Fruit fly (Drosophila melanogaster): ENCODE data around the gene AdamTS-B.
A peak's percentile ranks its signal among the peaks of the same experiment; 100 is the strongest.

AdamTS-B gene

DNA sequence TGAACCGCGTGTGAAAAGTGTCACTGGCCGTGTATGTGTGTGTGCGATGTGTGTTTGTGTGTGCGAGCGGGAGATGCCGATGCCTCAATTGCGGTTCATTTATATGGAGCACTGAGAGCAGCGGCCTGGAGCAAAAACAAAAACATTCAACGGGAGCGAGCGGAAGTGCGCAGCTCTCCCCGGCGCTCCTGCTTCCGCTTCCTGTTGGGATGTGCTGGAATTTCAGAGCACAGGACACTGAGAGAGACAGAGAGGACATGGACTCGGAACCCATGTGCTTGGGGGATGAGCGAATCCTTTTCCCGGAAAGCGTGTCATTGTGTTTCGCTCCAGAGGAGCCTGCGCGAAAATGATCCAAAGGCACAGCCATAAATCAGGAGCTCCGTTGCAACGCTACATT, 34.1 kb upstream of the AdamTS-B start (continued):
- TF ChIP-seq so (GFP tag; IDR thresholded peaks at IDR 0.05) (0 out of 3 replicates have a peak, but pooled peaks have one; percentile 13), eyg (GFP tag; optimal IDR thresholded peaks at IDR 0.05) (no peak), CG15269 (tag; optimal IDR thresholded peaks at IDR 0.05) (peak; percentile 32), Sin3A (optimal IDR thresholded peaks at IDR 0.05) (no peak), croc (GFP tag; conservative IDR thresholded peaks at IDR 0.05) (no peak), pita (GFP tag; optimal IDR thresholded peaks at IDR 0.05) (no peak), HLH3B (GFP tag; IDR thresholded peaks at IDR 0.05) (no peak), CG10543 (GFP tag; optimal IDR thresholded peaks at IDR 0.05) (peak; percentile 67), sc (optimal IDR thresholded peaks at IDR 0.05) (no peak), sc (GFP tag; optimal IDR thresholded peaks at IDR 0.05) (no peak), hb (GFP tag; IDR thresholded peaks at IDR 0.05; ENCODE audit: partially characterized antibody) (no peak), Asciz (GFP tag; optimal IDR thresholded peaks at IDR 0.05) (no peak), Dref (GFP tag; IDR thresholded peaks at IDR 0.05) (no peak), B-H2 (GFP tag; optimal IDR thresholded peaks at IDR 0.05) (peak; percentile 28), Bteb2 (GFP tag; optimal IDR thresholded peaks at IDR 0.05) (no peak), kah (GFP tag; optimal IDR thresholded peaks at IDR 0.05) (no peak), slp2 (GFP tag; optimal IDR thresholded peaks at IDR 0.05) (no peak), ranshi (GFP tag; IDR thresholded peaks at IDR 0.05) (no peak), ind (GFP tag; optimal IDR thresholded peaks at IDR 0.05) (no peak), CG6813 (GFP tag; optimal IDR thresholded peaks at IDR 0.05) (peak; percentile 69), CG4404 (GFP tag; IDR thresholded peaks at IDR 0.05) (no peak), Hr3 (GFP tag; optimal IDR thresholded peaks at IDR 0.05) (no peak), CG1233 (GFP tag; optimal IDR thresholded peaks at IDR 0.05) (peak; percentile 22), jumu (GFP tag; optimal IDR thresholded peaks at IDR 0.05) (no peak), crp (GFP tag; optimal IDR thresholded peaks at IDR 0.05) (no peak), Jarid2 (GFP tag; optimal IDR thresholded peaks at IDR 0.05) (no peak), ERR (GFP tag; optimal IDR thresholded peaks at IDR 0.05) (no peak), CG11695 (GFP tag; IDR thresholded peaks at IDR 0.05) (no peak), CG6689 (GFP tag; IDR thresholded peaks at IDR 0.05) (no peak), Gug (GFP tag; IDR thresholded peaks at IDR 0.05) (no peak), sens (GFP tag) (no peak), trem (tag; optimal IDR thresholded peaks at IDR 0.05) (no peak), ham (GFP tag; IDR thresholded peaks at IDR 0.05) (no peak), Mad (GFP tag; optimal IDR thresholded peaks at IDR 0.05) (no peak), CG8924 (tag; optimal IDR thresholded peaks at IDR 0.05) (no peak), CG18619 (GFP tag; optimal IDR thresholded peaks at IDR 0.05) (no peak), CG10979 (tag; optimal IDR thresholded peaks at IDR 0.05) (no peak), Kr (GFP tag; optimal IDR thresholded peaks at IDR 0.05) (no peak), sob (GFP tag; IDR thresholded peaks at IDR 0.05) (no peak), bbx (GFP tag; IDR thresholded peaks at IDR 0.05; ENCODE audit: partially characterized antibody) (no peak), CG2712 (tag; optimal IDR thresholded peaks at IDR 0.05) (no peak), PHDP (tag; optimal IDR thresholded peaks at IDR 0.05) (no peak), insv (GFP tag; optimal IDR thresholded peaks at IDR 0.05) (peak in 1 of 2 experiments; percentile 15), lmd (GFP tag; IDR thresholded peaks at IDR 0.05) (no peak), CG4820 (GFP tag; optimal IDR thresholded peaks at IDR 0.05) (no peak), lilli (GFP tag; optimal IDR thresholded peaks at IDR 0.05) (no peak), NC2β (GFP tag; optimal IDR thresholded peaks at IDR 0.05) (no peak), wor (GFP tag; IDR thresholded peaks at IDR 0.05) (no peak), Fer1 (GFP tag; optimal IDR thresholded peaks at IDR 0.05) (peak; percentile 82), CG7928 (GFP tag; optimal IDR thresholded peaks at IDR 0.05) (no peak), CG8388 (GFP tag; optimal IDR thresholded peaks at IDR 0.05) (no peak), inv (GFP tag; IDR thresholded peaks at IDR 0.05; ENCODE audit: partially characterized antibody) (no peak), zen2 (GFP tag; IDR thresholded peaks at IDR 0.05; ENCODE audit: partially characterized antibody) (no peak)
